Worm (Caenorhabditis elegans) whole organism, young adult: ENCODE data around the gene R160.5.

Experiments used
- D2030.7 ChIP-seq: fragments of 200-800 bp; sonication (Bioruptor generic); IDR thresholded peaks from 2 replicates; pipeline ENCODE4 v1.3.6; 2022; ENCODE audit warnings: missing genetic modification reagents, missing genetic modification characterization, missing compliant biosample characterization
- F49E8.2 ChIP-seq: sonication (generic microtip); optimal IDR thresholded peaks from 3 replicates; lab custom pipeline; 2017; ENCODE audit warnings: missing genetic modification characterization, mild to moderate bottlenecking, missing compliant biosample characterization, antibody characterized with exemption, moderate library complexity; ENCODE audit not compliant: insufficient read depth
- F52B5.7 ChIP-seq: sonication (generic microtip); optimal IDR thresholded peaks from 2 replicates; lab custom pipeline; 2016; ENCODE audit warnings: mild to moderate bottlenecking, missing genetic modification characterization, missing compliant biosample characterization
- F57A8.1 ChIP-seq: fragments of 200-800 bp; sonication (Bioruptor generic); optimal IDR thresholded peaks from 2 replicates; lab custom pipeline; 2018; ENCODE audit warnings: mild to moderate bottlenecking, missing genetic modification characterization, moderate library complexity, missing compliant biosample characterization
- F57C9.4 ChIP-seq: sonication (generic microtip); optimal IDR thresholded peaks from 2 replicates; lab custom pipeline; 2017; ENCODE audit warnings: mild to moderate bottlenecking, missing genetic modification characterization, missing compliant biosample characterization
- Y95B8A.8 ChIP-seq: fragments of 200-800 bp; sonication (Bioruptor generic); IDR thresholded peaks from 2 replicates; pipeline ENCODE4 v1.3.6; 2022; ENCODE audit warnings: missing genetic modification reagents, missing genetic modification characterization, missing compliant biosample characterization
- ceh-58 ChIP-seq: fragments of 200-800 bp; sonication (Bioruptor generic); IDR thresholded peaks from 2 replicates; pipeline ENCODE4 v1.3.6; 2022; ENCODE audit warnings: missing genetic modification characterization, missing compliant biosample characterization
- ceh-79 ChIP-seq: sonication (generic microtip); optimal IDR thresholded peaks from 2 replicates; lab custom pipeline; 2017; ENCODE audit warnings: mild to moderate bottlenecking, missing genetic modification characterization, missing compliant biosample characterization
- dpff-1 ChIP-seq: sonication (generic microtip); optimal IDR thresholded peaks from 2 replicates; lab custom pipeline; 2017; ENCODE audit warnings: mild to moderate bottlenecking, missing genetic modification characterization, missing compliant biosample characterization
- ets-4 ChIP-seq: fragments of 200-800 bp; sonication (Bioruptor generic); optimal IDR thresholded peaks from 2 replicates; lab custom pipeline; 2018; ENCODE audit warnings: mild to moderate bottlenecking, missing genetic modification characterization, missing compliant biosample characterization
- fkh-3 ChIP-seq: sonication (generic microtip); optimal IDR thresholded peaks from 2 replicates; lab custom pipeline; 2016; ENCODE audit warnings: mild to moderate bottlenecking, missing genetic modification characterization, missing compliant biosample characterization
- lag-1 ChIP-seq: fragments of 200-800 bp; sonication (Bioruptor generic); IDR thresholded peaks from 2 replicates; pipeline ENCODE4 v1.3.6; 2022; ENCODE audit warnings: missing genetic modification reagents, missing genetic modification characterization, missing compliant biosample characterization
- lin-26 ChIP-seq: fragments of 200-800 bp; sonication (Bioruptor generic); IDR thresholded peaks from 2 replicates; pipeline ENCODE4 v1.3.6; 2022; ENCODE audit warnings: missing genetic modification reagents, missing genetic modification characterization, missing compliant biosample characterization
- lin-35 ChIP-seq, 3 experiments: fragments of 150-350 bp in 2 of 3; sonication (generic microtip) in 1 of 3; optimal IDR thresholded peaks; 2 replicates each; lab custom pipeline; 2014 to 2018; ENCODE audit warnings: missing biosample characterization in 3 of 3, missing genetic modification characterization in 3 of 3, missing genetic modification reagents in 3 of 3
- madf-10 ChIP-seq: sonication (generic microtip); optimal IDR thresholded peaks from 2 replicates; lab custom pipeline; 2016; ENCODE audit warnings: mild to moderate bottlenecking, missing genetic modification characterization, missing compliant biosample characterization
- pha-4 ChIP-seq: fragments of 150-350 bp; sonication (generic microtip); optimal IDR thresholded peaks from 2 replicates; lab custom pipeline; 2014; ENCODE audit warnings: missing biosample characterization, missing genetic modification reagents, missing genetic modification characterization
- rec-8 ChIP-seq, 2 experiments: sonication (generic microtip); optimal IDR thresholded peaks; 2 replicates each; lab custom pipeline; 2016; ENCODE audit warnings: mild to moderate bottlenecking in 2 of 2, missing genetic modification characterization in 2 of 2, missing genetic modification reagents in 2 of 2, missing genotype in 2 of 2, missing biosample characterization in 1 of 2, missing compliant biosample characterization in 1 of 2, moderate library complexity in 1 of 2
- unc-130 ChIP-seq: sonication (generic microtip); optimal IDR thresholded peaks from 2 replicates; lab custom pipeline; 2016; ENCODE audit warnings: missing genetic modification reagents, missing genetic modification characterization, missing compliant biosample characterization
- zfh-2 ChIP-seq: fragments of 200-800 bp; sonication (Bioruptor generic); conservative IDR thresholded peaks from 2 replicates; pipeline ENCODE4 v1.3.6; 2022; ENCODE audit warnings: missing genetic modification reagents, missing genetic modification characterization, missing compliant biosample characterization
- ztf-18 ChIP-seq: sonication (generic microtip); optimal IDR thresholded peaks from 2 replicates; lab custom pipeline; 2016; ENCODE audit warnings: missing genotype, mild to moderate bottlenecking, missing genetic modification characterization, missing compliant biosample characterization
- ztf-28 ChIP-seq: fragments of 200-800 bp; sonication (Bioruptor generic); IDR thresholded peaks from 2 replicates; pipeline ENCODE4 v1.3.6; 2022; ENCODE audit warnings: missing genetic modification reagents, missing genetic modification characterization, missing compliant biosample characterization
- ztf-6 ChIP-seq: fragments of 200-800 bp; sonication (Bioruptor generic); IDR thresholded peaks from 2 replicates; pipeline ENCODE4 v1.3.6; 2022; ENCODE audit warnings: missing genetic modification reagents, missing genetic modification characterization, missing compliant biosample characterization

Gene R160.5

DNA sequence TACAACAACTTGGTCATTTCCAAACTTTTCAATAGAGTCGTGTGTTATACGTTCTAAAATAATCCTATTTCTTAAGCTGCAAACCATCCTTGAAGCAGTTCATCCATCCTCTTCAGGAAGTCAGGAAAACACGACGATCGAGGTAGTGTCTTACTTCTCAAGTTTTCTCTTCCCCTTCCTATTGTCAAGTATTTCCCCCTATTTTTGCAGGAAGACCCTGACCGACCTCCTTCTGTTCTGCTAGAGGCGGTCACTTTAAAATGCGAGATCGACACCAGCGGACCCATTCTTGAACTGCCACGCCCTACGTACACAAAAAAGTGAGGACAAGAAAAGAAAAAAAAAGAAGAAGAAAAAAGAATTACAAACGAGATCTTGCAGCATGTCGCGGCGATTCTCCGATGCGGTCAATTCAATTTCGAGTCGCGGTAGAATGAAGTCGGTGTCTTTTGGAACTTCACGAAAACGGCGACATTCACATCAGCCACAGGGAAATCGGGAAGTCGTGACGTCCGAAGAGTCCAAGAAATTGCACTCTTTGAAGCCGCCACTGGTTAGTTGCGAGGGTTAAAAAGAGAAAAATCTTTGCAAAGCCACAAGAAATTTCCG lies 47.7 kb downstream of the R160.5 start:
- TF ChIP-seq F49E8.2 (tag; lab: Kevin White, UChicago) (no peak), zfh-2 (no peak), dpff-1 (tag; lab: Kevin White, UChicago) (no peak), F57C9.4 (tag; lab: Kevin White, UChicago) (no peak), F52B5.7 (tag; lab: Kevin White, UChicago) (no peak), unc-130 (GFP tag; lab: Kevin White, UChicago) (no peak), lag-1 (GFP tag; lab: Robert Waterston, UW) (no peak), ztf-28 (GFP tag; lab: Robert Waterston, UW) (no peak), fkh-3 (tag; lab: Kevin White, UChicago) (no peak), pha-4 (no peak), ceh-79 (tag; lab: Kevin White, UChicago) (no peak), rec-8 (tag; optimal IDR thresholded peaks at IDR 0.05; lab: Kevin White, UChicago) (no peak), ztf-18 (tag; lab: Kevin White, UChicago) (no peak), madf-10 (no peak), Y95B8A.8 (GFP tag; lab: Robert Waterston, UW) (no peak), ceh-58 (no peak), D2030.7 (GFP tag; lab: Robert Waterston, UW) (no peak), F57A8.1 (GFP tag; lab: Kevin White, UChicago) (no peak)
- TF ChIP-seq, all 124 proteins: peak for 0

DNA sequence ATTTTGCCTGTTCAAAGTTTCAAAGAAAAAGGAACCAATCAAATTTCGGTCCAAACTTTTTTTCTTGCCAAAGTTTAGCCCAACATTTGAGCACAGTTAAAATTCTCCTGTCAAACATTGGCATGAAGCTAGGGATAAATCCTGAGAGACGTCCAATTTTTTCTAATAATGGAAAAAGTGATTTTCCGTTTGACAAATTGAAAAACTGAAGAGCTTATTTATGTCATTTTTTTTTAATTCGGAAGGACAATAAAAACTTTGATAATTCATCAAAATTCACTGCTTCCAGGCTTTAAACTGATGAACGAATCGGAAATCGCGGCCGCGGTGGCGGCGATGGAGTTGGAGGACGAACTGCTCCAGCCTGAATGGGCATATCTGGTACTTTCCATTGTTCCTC lies 50.1 kb downstream of the R160.5 start, which contains the start of gene dop-6:
TSS of gene dop-6 (plus strand) at position 301 of the 400 bp plus-strand sequence.
- TF ChIP-seq lin-26 (no peak), lin-35 (GFP tag; optimal IDR thresholded peaks at IDR 0.05; lab: Kevin White, UChicago) (no peak), ztf-6 (GFP tag; lab: Robert Waterston, UW) (no peak), ets-4 (no peak)
